Worm (Caenorhabditis elegans) whole organism, late embryonic: ENCODE data around the gene glrx-5.

Experiments
- C38D4.7 ChIP-seq: fragments of 200-800 bp; sonication (Bioruptor generic); optimal IDR thresholded peaks from 2 replicates; lab custom pipeline; 2018; ENCODE audit warnings: mild to moderate bottlenecking, missing genetic modification characterization, moderate library complexity, missing compliant biosample characterization
- K02D7.2 ChIP-seq: sonication (generic microtip); optimal IDR thresholded peaks from 2 replicates; lab custom pipeline; 2017; ENCODE audit warnings: mild to moderate bottlenecking, missing genetic modification characterization, missing compliant biosample characterization
- K09A11.1 ChIP-seq: sonication (generic microtip); optimal IDR thresholded peaks from 2 replicates; lab custom pipeline; 2017; ENCODE audit warnings: antibody characterized with exemption, mild to moderate bottlenecking, missing genetic modification characterization, missing compliant biosample characterization; ENCODE audit not compliant: insufficient read depth
- T23F11.4 ChIP-seq: fragments of 200-800 bp; sonication (Bioruptor generic); optimal IDR thresholded peaks from 2 replicates; lab custom pipeline; 2018; ENCODE audit warnings: mild to moderate bottlenecking, missing genetic modification characterization, missing compliant biosample characterization
- ama-1 ChIP-seq: fragments of 150-350 bp; optimal IDR thresholded peaks from 2 replicates; lab custom pipeline; 2014
- ceh-14 ChIP-seq: sonication (generic microtip); optimal IDR thresholded peaks from 2 replicates; lab custom pipeline; 2016; ENCODE audit warnings: missing genotype, missing genetic modification characterization, missing compliant biosample characterization
- ceh-2 ChIP-seq: sonication (generic microtip); optimal IDR thresholded peaks from 2 replicates; lab custom pipeline; 2016; ENCODE audit warnings: missing genotype, missing genetic modification characterization, missing compliant biosample characterization
- ceh-24 ChIP-seq: sonication (generic microtip); optimal IDR thresholded peaks from 2 replicates; lab custom pipeline; 2016; ENCODE audit warnings: mild to moderate bottlenecking, missing genetic modification characterization, missing compliant biosample characterization
- ceh-31 ChIP-seq: sonication (generic microtip); optimal IDR thresholded peaks from 2 replicates; lab custom pipeline; 2016; ENCODE audit warnings: missing genetic modification characterization, missing compliant biosample characterization
- ceh-34 ChIP-seq: sonication (generic microtip); optimal IDR thresholded peaks from 2 replicates; lab custom pipeline; 2016; ENCODE audit warnings: mild to moderate bottlenecking, missing genetic modification characterization, missing compliant biosample characterization
- ceh-48 ChIP-seq: sonication (generic microtip); optimal IDR thresholded peaks from 2 replicates; lab custom pipeline; 2016; ENCODE audit warnings: missing genetic modification characterization, inconsistent platforms, missing compliant biosample characterization
- ceh-6 ChIP-seq: fragments of 200-800 bp; sonication (Bioruptor generic); optimal IDR thresholded peaks from 2 replicates; lab custom pipeline; 2018; ENCODE audit warnings: mild to moderate bottlenecking, missing genetic modification characterization, missing compliant biosample characterization
- dmd-4 ChIP-seq: sonication (generic microtip); optimal IDR thresholded peaks from 2 replicates; lab custom pipeline; 2016; ENCODE audit warnings: borderline replicate concordance, missing genetic modification characterization, missing compliant biosample characterization
- hlh-13 ChIP-seq: fragments of 200-800 bp; sonication (Bioruptor generic); optimal IDR thresholded peaks from 2 replicates; lab custom pipeline; 2018; ENCODE audit warnings: mild to moderate bottlenecking, missing genetic modification characterization, missing compliant biosample characterization
- hlh-30 ChIP-seq: sonication (generic microtip); optimal IDR thresholded peaks from 2 replicates; lab custom pipeline; 2017; ENCODE audit warnings: antibody characterized with exemption, missing genetic modification characterization, missing compliant biosample characterization; ENCODE audit not compliant: insufficient read depth
- hlh-6 ChIP-seq: sonication (generic microtip); optimal IDR thresholded peaks from 2 replicates; lab custom pipeline; 2016; ENCODE audit warnings: missing genotype, missing genetic modification characterization, missing compliant biosample characterization
- madf-2 ChIP-seq: sonication (generic microtip); optimal IDR thresholded peaks from 2 replicates; lab custom pipeline; 2017; ENCODE audit warnings: missing genetic modification characterization, missing compliant biosample characterization
- nfya-1 ChIP-seq: sonication (generic microtip); optimal IDR thresholded peaks from 2 replicates; lab custom pipeline; 2017; ENCODE audit warnings: missing genetic modification characterization, mild to moderate bottlenecking, missing compliant biosample characterization, antibody characterized with exemption, moderate library complexity
- pat-9 ChIP-seq: fragments of 200-800 bp; sonication (Bioruptor generic); optimal IDR thresholded peaks from 2 replicates; lab custom pipeline; 2018; ENCODE audit warnings: mild to moderate bottlenecking, missing genetic modification characterization, moderate library complexity, missing compliant biosample characterization
- pha-4 ChIP-seq: fragments of 150-350 bp; optimal IDR thresholded peaks from 2 replicates; lab custom pipeline; 2018; ENCODE audit warnings: missing biosample characterization, missing genetic modification reagents, missing genetic modification characterization
- pros-1 ChIP-seq: fragments of 150-350 bp; optimal IDR thresholded peaks from 2 replicates; lab custom pipeline; 2014; ENCODE audit warnings: missing biosample characterization, missing genetic modification reagents, missing genetic modification characterization
- ref-2 ChIP-seq: sonication (generic microtip); optimal IDR thresholded peaks from 2 replicates; lab custom pipeline; 2016; ENCODE audit warnings: missing genetic modification characterization, missing compliant biosample characterization
- rnt-1 ChIP-seq: sonication (generic microtip); optimal IDR thresholded peaks from 2 replicates; lab custom pipeline; 2016; ENCODE audit warnings: missing genetic modification characterization, missing compliant biosample characterization
- sox-4 ChIP-seq: sonication (generic microtip); optimal IDR thresholded peaks from 2 replicates; lab custom pipeline; 2017; ENCODE audit warnings: mild to moderate bottlenecking, missing genetic modification characterization, inconsistent platforms, missing compliant biosample characterization
- syd-9 ChIP-seq: sonication (generic microtip); optimal IDR thresholded peaks from 2 replicates; lab custom pipeline; 2016; ENCODE audit warnings: mild to moderate bottlenecking, missing genetic modification characterization, moderate library complexity, missing compliant biosample characterization
- tbx-2 ChIP-seq: sonication (generic microtip); optimal IDR thresholded peaks from 2 replicates; lab custom pipeline; 2016; ENCODE audit warnings: missing genetic modification characterization, missing compliant biosample characterization
- tbx-7 ChIP-seq: sonication (generic microtip); optimal IDR thresholded peaks from 2 replicates; lab custom pipeline; 2016; ENCODE audit warnings: missing genotype, missing genetic modification characterization, missing compliant biosample characterization
- ttx-3 ChIP-seq: sonication (generic microtip); optimal IDR thresholded peaks from 2 replicates; lab custom pipeline; 2016; ENCODE audit warnings: missing genetic modification reagents, missing genetic modification characterization, missing compliant biosample characterization
- unc-55 ChIP-seq: sonication (generic microtip); optimal IDR thresholded peaks from 2 replicates; lab custom pipeline; 2017; ENCODE audit warnings: missing biosample characterization, missing genetic modification reagents, missing genetic modification characterization
- ztf-16 ChIP-seq: sonication (generic microtip); optimal IDR thresholded peaks from 2 replicates; lab custom pipeline; 2017; ENCODE audit warnings: missing genetic modification characterization, missing compliant biosample characterization

glrx-5 gene

DNA sequence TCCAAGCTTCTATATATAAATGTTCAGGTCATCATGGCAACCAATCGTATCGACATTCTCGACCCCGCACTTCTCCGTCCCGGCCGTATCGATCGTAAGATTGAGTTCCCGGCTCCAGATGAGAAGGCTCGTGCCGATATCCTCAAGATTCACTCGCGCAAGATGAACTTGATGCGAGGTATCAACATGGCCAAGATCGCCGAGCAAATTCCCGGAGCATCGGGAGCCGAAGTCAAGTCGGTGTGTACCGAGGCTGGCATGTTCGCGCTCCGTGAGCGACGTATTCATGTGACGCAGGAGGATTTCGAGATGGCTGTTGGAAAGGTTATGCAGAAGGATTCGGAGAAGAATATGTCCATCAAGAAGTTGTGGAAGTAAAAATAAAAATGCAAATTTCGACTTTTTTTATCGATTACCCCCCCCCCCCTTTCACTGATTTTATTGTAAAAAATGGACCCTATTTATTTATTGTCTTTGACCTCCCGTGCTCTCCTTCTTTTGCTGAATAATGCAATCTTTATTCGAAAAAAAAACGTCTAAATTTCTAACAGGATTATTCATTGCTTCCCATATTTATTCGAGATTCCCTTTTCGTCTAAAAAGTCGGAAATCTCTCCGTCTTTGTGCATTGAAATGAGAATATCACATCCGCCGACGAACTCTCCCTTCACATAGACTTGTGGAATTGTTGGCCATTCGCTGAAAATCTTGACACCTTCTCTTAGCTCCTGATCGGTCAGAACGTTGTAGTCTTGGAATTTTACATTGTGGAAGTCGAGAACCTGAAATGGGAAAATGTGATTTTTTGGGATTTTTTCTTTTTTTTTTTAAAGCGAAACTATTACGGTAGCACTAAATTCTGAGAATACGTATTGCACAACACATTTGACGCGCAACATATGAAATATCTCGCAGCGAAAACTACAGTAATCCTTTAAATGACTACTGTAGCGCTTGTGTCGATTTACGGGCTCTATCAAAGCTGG is 1.3 kb downstream of the glrx-5 start (continued):
- TF ChIP-seq pat-9: no peak
- TF ChIP-seq ceh-34 (tag; lab: Kevin White, UChicago): no peak
- TF ChIP-seq, all 69 proteins: peak for 0

DNA sequence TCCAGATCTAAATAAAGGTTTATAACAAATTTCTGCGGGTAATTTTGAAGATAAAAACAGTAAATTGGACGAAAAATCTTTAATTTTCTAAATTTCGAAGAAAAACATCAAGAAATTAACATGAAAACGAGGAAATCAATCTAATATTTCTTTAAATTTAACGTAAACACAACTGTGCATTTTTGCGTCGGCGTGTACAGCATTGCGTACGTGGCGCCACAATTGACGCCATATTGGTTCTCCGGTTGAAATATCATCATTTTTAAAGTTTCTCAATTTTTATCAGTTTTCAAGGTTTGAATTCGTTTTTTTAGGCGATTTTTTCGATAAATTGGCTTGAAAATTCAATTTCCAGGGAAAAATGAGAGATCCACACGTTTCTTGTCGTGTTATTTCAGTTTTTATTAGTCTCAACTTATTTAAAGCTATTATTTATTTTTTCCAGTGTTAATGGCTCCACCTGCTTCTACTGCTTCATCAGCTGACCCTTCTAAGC is 3.6 kb downstream of the glrx-5 start, which contains the start of gene rpt-6:
Gene rpt-6 (plus strand): TSS at position 446 of the 496 bp plus-strand sequence.
- TF ChIP-seq ceh-6 (GFP tag; lab: Kevin White, UChicago) (no peak), K09A11.1 (tag; lab: Kevin White, UChicago) (peak; percentile 30), nfya-1 (tag; lab: Kevin White, UChicago) (peak; percentile 36)
- TF ChIP-seq, all 69 proteins: peak for 2

DNA sequence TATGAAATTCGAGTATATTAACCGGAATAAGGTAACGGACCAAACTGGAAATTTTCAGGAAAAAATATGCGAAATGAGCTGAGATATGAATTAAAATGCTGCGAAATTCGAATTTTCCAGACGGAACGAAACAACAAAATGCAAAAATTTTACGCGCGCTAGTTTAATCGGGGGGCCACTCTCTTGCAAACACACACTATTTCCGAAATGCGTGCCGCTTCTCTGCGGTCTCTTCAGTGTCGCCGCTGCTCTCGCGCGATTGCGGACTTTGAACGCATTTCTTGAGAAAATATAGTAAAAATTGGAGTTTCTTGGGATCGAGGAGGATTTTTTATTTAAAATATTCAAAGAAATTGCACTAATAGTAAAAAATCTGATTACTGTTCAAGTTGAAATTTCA is 4.2 kb downstream of the glrx-5 start:
- TF ChIP-seq nfya-1 (tag; lab: Kevin White, UChicago): peak; percentile 22
- TF ChIP-seq pros-1 (tag; lab: Kevin White, UChicago): peak; percentile 27
- TF ChIP-seq ceh-2: no peak
- no peak for TF ChIP-seq T23F11.4 (GFP tag; lab: Kevin White, UChicago)
- TF ChIP-seq ceh-31 (tag; lab: Kevin White, UChicago): peak; percentile 5
- no peak for TF ChIP-seq ceh-14 (tag; lab: Kevin White, UChicago)

DNA sequence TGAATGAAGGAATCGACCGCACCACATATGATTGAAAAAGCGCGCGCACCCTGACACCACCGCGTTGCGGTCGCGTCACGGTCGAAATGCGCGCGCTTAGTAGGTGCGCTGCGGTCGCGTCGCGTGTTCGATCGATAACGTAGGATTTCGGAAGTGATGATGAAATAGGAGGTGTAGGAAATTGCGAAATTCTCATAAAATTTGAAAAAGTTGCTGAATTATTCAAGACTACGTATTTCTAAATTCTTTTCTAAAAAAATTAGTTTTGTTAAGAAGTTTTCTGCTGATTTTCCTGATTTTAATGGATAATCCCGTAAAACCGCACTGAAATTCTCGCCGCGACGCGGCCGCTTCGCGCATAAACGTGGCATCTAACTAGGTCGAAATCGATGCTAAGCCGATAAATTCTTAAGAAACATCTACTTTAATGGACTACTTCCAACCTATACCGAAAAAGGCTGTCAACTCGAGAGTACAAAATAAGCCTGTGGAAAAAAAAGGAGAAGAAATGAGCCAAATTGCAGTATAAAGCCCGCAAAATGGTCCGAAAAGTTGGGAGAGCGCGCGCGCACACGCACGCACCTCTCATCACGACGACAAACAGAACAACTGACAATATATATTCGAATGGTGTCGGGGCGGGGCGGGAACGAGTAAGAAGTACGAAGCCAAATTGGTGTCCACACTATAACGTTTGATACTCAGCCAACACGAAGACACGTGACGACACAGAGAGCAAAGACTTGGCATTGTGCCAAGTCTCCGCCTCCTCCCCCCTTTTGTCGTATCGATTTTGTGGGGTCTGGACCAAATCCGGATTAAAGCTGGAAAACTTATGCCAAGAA is 5.0 kb downstream of the glrx-5 start, which contains the start of gene his-72:
Gene his-72 (minus strand): TSS at position 589 of the 845 bp plus-strand sequence.
- TF ChIP-seq ceh-24 (tag; lab: Kevin White, UChicago) (peak; percentile 11), nfya-1 (tag; lab: Kevin White, UChicago) (peak; percentile 9), sox-4 (no peak), ztf-16 (tag; lab: Kevin White, UChicago) (no peak), pha-4 (no peak), madf-2 (tag; lab: Kevin White, UChicago) (no peak), dmd-4 (peak; percentile 9), tbx-2 (tag; lab: Kevin White, UChicago) (peak; percentile 10), tbx-7 (tag; lab: Kevin White, UChicago) (no peak), K02D7.2 (tag; lab: Kevin White, UChicago) (peak; percentile 13), ceh-34 (tag; lab: Kevin White, UChicago) (peak; percentile 2), unc-55 (peak; percentile 18), ceh-31 (tag; lab: Kevin White, UChicago) (peak; percentile 27), rnt-1 (tag; lab: Kevin White, UChicago) (peak; percentile 10), hlh-30 (tag; lab: Kevin White, UChicago) (peak; percentile 89), hlh-6 (tag; lab: Kevin White, UChicago) (peak; percentile 48), hlh-13 (GFP tag; lab: Kevin White, UChicago) (no peak), syd-9 (tag; lab: Kevin White, UChicago) (no peak), ttx-3 (peak; percentile 13), ref-2 (tag; lab: Kevin White, UChicago) (peak; percentile 27), ama-1 (lab: Kevin White, UChicago) (peak; percentile 94), ceh-48 (tag; lab: Kevin White, UChicago) (peak; percentile 77), C38D4.7 (GFP tag; lab: Kevin White, UChicago) (peak; percentile 10)
